Fruit fly (Drosophila melanogaster) whole organism, wandering third instar larva: ENCODE measurements around the gene del.

Experiments
- Dfd ChIP-seq: fragments of >200 bp; optimal IDR thresholded peaks from 2 replicates; lab custom pipeline; 2017; ENCODE audit warnings: missing biosample characterization, missing genetic modification characterization
- h ChIP-seq: fragments of 200-800 bp; sonication (Bioruptor generic); optimal IDR thresholded peaks from 3 replicates; lab custom pipeline; 2016; ENCODE audit warnings: missing biosample characterization, mild to moderate bottlenecking, missing genetic modification characterization
- psq ChIP-seq: fragments of 200-800 bp; sonication (Bioruptor generic); optimal IDR thresholded peaks from 3 replicates; lab custom pipeline; 2017; ENCODE audit warnings: missing biosample characterization, mild to moderate bottlenecking, missing genetic modification characterization, moderate library complexity

dm6 chr2L:21113546-21113945, 34.8 kb downstream of the del start:
- TF ChIP-seq Dfd (GFP tag; lab: Kevin White, UChicago) (no peak), h (GFP tag; lab: Kevin White, UChicago) (no peak), psq (GFP tag; lab: Kevin White, UChicago) (peak; percentile 4)
